Worm (Caenorhabditis elegans): ENCODE measurements around the gene str-252.

DNA sequence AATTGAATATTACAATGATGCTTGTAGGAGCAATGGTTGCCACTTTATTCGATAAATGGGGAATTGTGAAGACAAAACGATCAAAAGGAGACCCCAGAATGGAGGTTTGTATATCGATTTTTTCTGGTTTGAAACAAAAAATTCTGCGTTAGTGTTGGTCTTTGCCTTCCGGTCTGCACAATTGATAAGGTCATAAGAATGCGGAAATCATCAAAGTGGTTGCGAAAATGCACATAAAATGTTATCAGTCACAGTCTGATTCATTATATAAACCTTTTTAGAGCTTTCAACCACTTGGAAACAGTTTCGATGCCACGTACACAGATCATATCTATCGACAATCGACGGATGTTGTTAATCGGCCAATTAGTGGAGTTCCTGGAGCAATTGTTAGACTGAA, 22.7 kb upstream of the str-252 start:
- TF ChIP-seq dao-5 (tag; optimal IDR thresholded peaks at IDR 0.05) (no peak), him-1 (tag; optimal IDR thresholded peaks at IDR 0.05) (no peak), W03F9.2 (tag; optimal IDR thresholded peaks at IDR 0.05) (no peak)
